Worm (Caenorhabditis elegans) whole organism, L4 larva: ENCODE measurements around the gene sre-34.

Experiments used
- F10B5.3 ChIP-seq: sonication (generic microtip); optimal IDR thresholded peaks from 2 replicates; lab custom pipeline; 2016; ENCODE audit warnings: mild to moderate bottlenecking, missing genetic modification characterization, missing compliant biosample characterization
- F26F4.8 ChIP-seq: fragments of 200-800 bp; sonication (Bioruptor generic); conservative IDR thresholded peaks from 2 replicates; pipeline ENCODE4 v1.3.6; 2022; ENCODE audit warnings: missing genetic modification characterization, missing compliant biosample characterization
- F44E2.7 ChIP-seq: fragments of 200-800 bp; sonication (Bioruptor generic); IDR thresholded peaks from 2 replicates; pipeline ENCODE4 v2.1.2; 2022; ENCODE audit warnings: missing genetic modification characterization, missing compliant biosample characterization
- T20F7.1 ChIP-seq: fragments of 200-800 bp; sonication (Bioruptor generic); optimal IDR thresholded peaks from 2 replicates; lab custom pipeline; 2018; ENCODE audit warnings: mild to moderate bottlenecking, missing genetic modification characterization, missing compliant biosample characterization
- T26A8.4 ChIP-seq: fragments of 200-800 bp; sonication (Bioruptor generic); IDR thresholded peaks from 2 replicates; pipeline ENCODE4 v1.3.6; 2022; ENCODE audit warnings: missing genetic modification characterization, missing compliant biosample characterization
- Y105C5A.15 ChIP-seq: fragments of 200-800 bp; sonication (Bioruptor generic); IDR thresholded peaks from 2 replicates; pipeline ENCODE4 v1.3.6; 2022; ENCODE audit warnings: missing genetic modification characterization, missing compliant biosample characterization
- ZK337.2 ChIP-seq: fragments of 200-800 bp; sonication (Bioruptor generic); IDR thresholded peaks from 2 replicates; pipeline ENCODE4 v1.3.6; 2022; ENCODE audit warnings: missing genetic modification reagents, missing genetic modification characterization, missing compliant biosample characterization
- ZK546.5 ChIP-seq, 2 experiments: sonication (generic microtip); optimal IDR thresholded peaks; 2 replicates each; lab custom pipeline; 2017; ENCODE audit warnings: missing biosample characterization in 2 of 2, missing genetic modification characterization in 2 of 2
- attf-4 ChIP-seq: sonication (generic microtip); optimal IDR thresholded peaks from 3 replicates; lab custom pipeline; 2017; ENCODE audit warnings: missing biosample characterization, missing genetic modification characterization
- ceh-82 ChIP-seq: sonication (generic microtip); optimal IDR thresholded peaks from 2 replicates; lab custom pipeline; 2017; ENCODE audit warnings: missing biosample characterization, missing genetic modification characterization
- cey-2 ChIP-seq: sonication (generic microtip); optimal IDR thresholded peaks from 3 replicates; lab custom pipeline; 2017; ENCODE audit warnings: missing genetic modification characterization, mild to moderate bottlenecking, missing compliant biosample characterization, antibody characterized with exemption, borderline replicate concordance; ENCODE audit not compliant: insufficient read depth
- daf-16 ChIP-seq, 3 experiments: sonication (generic microtip); optimal IDR thresholded peaks; 2 replicates each; lab custom pipeline; 2016 to 2017; ENCODE audit warnings: missing genetic modification characterization in 3 of 3, missing genetic modification reagents in 3 of 3, mild to moderate bottlenecking in 2 of 3, missing compliant biosample characterization in 2 of 3, missing biosample characterization in 1 of 3, moderate library complexity in 1 of 3
- dve-1 ChIP-seq: sonication (generic microtip); optimal IDR thresholded peaks from 2 replicates; lab custom pipeline; 2017; ENCODE audit warnings: antibody characterized with exemption, mild to moderate bottlenecking, missing genetic modification characterization, missing compliant biosample characterization; ENCODE audit not compliant: insufficient read depth
- egl-27 ChIP-seq: sonication (generic microtip); optimal IDR thresholded peaks from 3 replicates; lab custom pipeline; 2017; ENCODE audit warnings: missing biosample characterization, missing genetic modification reagents, missing genetic modification characterization
- fos-1 ChIP-seq: fragments of 150-350 bp; optimal IDR thresholded peaks from 2 replicates; lab custom pipeline; 2014; ENCODE audit warnings: missing biosample characterization, missing genetic modification characterization
- gei-8 ChIP-seq: fragments of 200-800 bp; sonication (Bioruptor generic); optimal IDR thresholded peaks from 2 replicates; lab custom pipeline; 2018; ENCODE audit warnings: mild to moderate bottlenecking, missing genetic modification characterization, missing compliant biosample characterization
- hif-1 ChIP-seq, 2 experiments: sonication (generic microtip); optimal IDR thresholded peaks; 2 replicates each; lab custom pipeline; 2016 to 2017; ENCODE audit warnings: missing compliant biosample characterization in 2 of 2, missing genetic modification characterization in 2 of 2, missing genetic modification reagents in 2 of 2, missing genotype in 2 of 2, mild to moderate bottlenecking in 1 of 2
- hlh-11 ChIP-seq: fragments of 200-800 bp; sonication (Bioruptor generic); optimal IDR thresholded peaks from 2 replicates; lab custom pipeline; 2018; ENCODE audit warnings: mild to moderate bottlenecking, missing genetic modification characterization, missing compliant biosample characterization
- hmg-1.1 ChIP-seq: fragments of 200-800 bp; sonication (Bioruptor generic); IDR thresholded peaks from 2 replicates; pipeline ENCODE4 v1.3.6; 2022; ENCODE audit warnings: missing genetic modification reagents, missing genetic modification characterization, missing compliant biosample characterization
- lim-7 ChIP-seq: fragments of 200-800 bp; sonication (Bioruptor generic); IDR thresholded peaks from 2 replicates; pipeline ENCODE4 v1.3.6; 2022; ENCODE audit warnings: missing genetic modification characterization, missing compliant biosample characterization
- lin-1 ChIP-seq: fragments of 200-800 bp; sonication (Bioruptor generic); IDR thresholded peaks from 2 replicates; pipeline ENCODE4 v1.3.6; 2022; ENCODE audit warnings: missing genetic modification reagents, missing genetic modification characterization, missing compliant biosample characterization
- lin-29 ChIP-seq: fragments of 200-800 bp; sonication (Bioruptor generic); IDR thresholded peaks from 2 replicates; pipeline ENCODE4 v1.3.6; 2022; ENCODE audit warnings: missing genetic modification reagents, missing genetic modification characterization, missing compliant biosample characterization
- lin-38 ChIP-seq: fragments of 200-800 bp; sonication (Bioruptor generic); IDR thresholded peaks from 2 replicates; pipeline ENCODE4 v1.3.6; 2022; ENCODE audit warnings: missing genetic modification reagents, missing genetic modification characterization, missing compliant biosample characterization
- lin-39 ChIP-seq: fragments of 150-350 bp; optimal IDR thresholded peaks from 2 replicates; lab custom pipeline; 2014; ENCODE audit warnings: missing biosample characterization, missing genetic modification reagents, missing genetic modification characterization
- lsy-2 ChIP-seq, 2 experiments: fragments of 150-350 bp in 1 of 2; sonication (generic microtip) in 1 of 2; optimal IDR thresholded peaks; 2 replicates each; lab custom pipeline; 2014 to 2017; ENCODE audit warnings: missing biosample characterization in 2 of 2, missing genetic modification characterization in 2 of 2
- madf-5 ChIP-seq, 2 experiments: fragments of 200-800 bp; sonication (Bioruptor generic); IDR thresholded peaks; 2 replicates each; pipeline ENCODE4 v1.3.6; 2022; ENCODE audit warnings: missing compliant biosample characterization in 2 of 2, missing genetic modification characterization in 2 of 2
- mxl-2 ChIP-seq: fragments of 200-800 bp; sonication (Bioruptor generic); conservative IDR thresholded peaks from 2 replicates; pipeline ENCODE4 v1.3.6; 2022; ENCODE audit warnings: missing genetic modification reagents, missing genetic modification characterization, missing compliant biosample characterization
- mxl-3 ChIP-seq: fragments of 200-800 bp; sonication (Bioruptor generic); optimal IDR thresholded peaks from 2 replicates; lab custom pipeline; 2018; ENCODE audit warnings: mild to moderate bottlenecking, missing genetic modification characterization, missing compliant biosample characterization
- nhr-11 ChIP-seq: fragments of 150-350 bp; optimal IDR thresholded peaks from 2 replicates; lab custom pipeline; 2014; ENCODE audit warnings: missing biosample characterization, missing genetic modification characterization
- nhr-42 ChIP-seq: fragments of 200-800 bp; sonication (Bioruptor generic); IDR thresholded peaks from 2 replicates; pipeline ENCODE4 v1.3.6; 2022; ENCODE audit warnings: missing genetic modification characterization, missing compliant biosample characterization
- nhr-6 ChIP-seq: fragments of 150-350 bp; optimal IDR thresholded peaks from 2 replicates; lab custom pipeline; 2014; ENCODE audit warnings: missing biosample characterization, missing genetic modification characterization
- nhr-77 ChIP-seq: fragments of 150-350 bp; optimal IDR thresholded peaks from 2 replicates; lab custom pipeline; 2014; ENCODE audit warnings: missing biosample characterization, missing genetic modification characterization
- php-3 ChIP-seq: fragments of 200-800 bp; sonication (Bioruptor generic); IDR thresholded peaks from 2 replicates; pipeline ENCODE4 v1.3.6; 2022; ENCODE audit warnings: missing genetic modification reagents, missing genetic modification characterization, missing compliant biosample characterization
- set-16 ChIP-seq: fragments of 200-800 bp; sonication (Bioruptor generic); IDR thresholded peaks from 2 replicates; pipeline ENCODE4 v1.3.6; 2022; ENCODE audit warnings: missing genetic modification reagents, missing genetic modification characterization, missing compliant biosample characterization
- skn-1 ChIP-seq: fragments of 150-350 bp; optimal IDR thresholded peaks from 2 replicates; lab custom pipeline; 2014; ENCODE audit warnings: missing biosample characterization, missing genetic modification characterization
- snpc-1.2 ChIP-seq: fragments of 200-800 bp; sonication (Bioruptor generic); IDR thresholded peaks from 2 replicates; pipeline ENCODE4 v1.3.6; 2022; ENCODE audit warnings: missing genetic modification reagents, missing genetic modification characterization, missing compliant biosample characterization
- unc-39 ChIP-seq: sonication (generic microtip); optimal IDR thresholded peaks from 2 replicates; lab custom pipeline; 2017; ENCODE audit warnings: missing biosample characterization, missing genetic modification characterization
- unc-62 ChIP-seq, 3 experiments: fragments of 150-350 bp in 1 of 3; sonication (generic microtip); optimal IDR thresholded peaks in 2 of 3; peaks in 1 of 3; 1 replicate in 1 of 3; 2 replicates in 2 of 3; lab custom pipeline; 2014 to 2017; ENCODE audit warnings: missing biosample characterization in 3 of 3, missing genetic modification characterization in 3 of 3, missing genetic modification reagents in 3 of 3, missing genotype in 1 of 3
- zfp-3 ChIP-seq: fragments of 200-800 bp; sonication (Bioruptor generic); conservative IDR thresholded peaks from 2 replicates; pipeline ENCODE4 v1.3.6; 2022; ENCODE audit warnings: missing genetic modification reagents, missing genetic modification characterization, missing compliant biosample characterization
- zip-11 ChIP-seq: fragments of 200-800 bp; sonication (Bioruptor generic); IDR thresholded peaks from 2 replicates; pipeline ENCODE4 v1.3.6; 2022; ENCODE audit warnings: missing genetic modification characterization, missing compliant biosample characterization

The sre-34 gene

DNA sequence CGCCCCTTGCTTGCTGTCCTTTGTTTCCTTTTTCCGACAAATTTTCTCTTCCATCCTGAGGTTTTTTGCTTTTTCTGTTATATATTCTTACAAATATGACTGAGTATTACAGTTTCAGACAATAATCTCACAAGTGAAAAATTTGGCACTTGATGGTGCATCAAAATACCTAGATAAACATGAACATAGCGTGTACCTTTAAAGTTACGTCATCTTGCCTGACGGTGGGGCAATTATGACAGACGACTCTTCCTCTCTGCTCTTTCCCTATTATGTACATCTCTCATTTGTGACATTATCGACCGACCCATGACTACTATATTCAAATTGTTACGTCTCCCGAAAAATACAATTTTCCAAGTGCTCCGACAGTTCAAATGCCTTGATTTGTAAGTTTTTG is 32.7 kb downstream of the sre-34 start, which contains the start of gene fbxb-102:
fbxb-102 (plus strand) TSS at position 301 of the 400 bp plus-strand sequence.
- TF ChIP-seq mxl-2 (GFP tag; lab: Robert Waterston, UW) (no peak), F44E2.7 (GFP tag; lab: Robert Waterston, UW) (no peak), T26A8.4 (GFP tag; lab: Robert Waterston, UW) (no peak), T20F7.1 (GFP tag; lab: Kevin White, UChicago) (no peak), daf-16 (GFP tag; optimal IDR thresholded peaks at IDR 0.05; lab: Kevin White, UChicago) (no peak), daf-16 (tag; optimal IDR thresholded peaks at IDR 0.05; lab: Kevin White, UChicago) (no peak), fos-1 (tag; lab: Kevin White, UChicago) (no peak), attf-4 (tag; lab: Kevin White, UChicago) (no peak), lin-38 (GFP tag; lab: Robert Waterston, UW) (no peak), lin-39 (no peak), F10B5.3 (tag; lab: Kevin White, UChicago) (no peak), egl-27 (tag; lab: Kevin White, UChicago) (no peak), madf-5 (GFP tag; IDR thresholded peaks at IDR 0.05; lab: Robert Waterston, UW) (no peak)

DNA sequence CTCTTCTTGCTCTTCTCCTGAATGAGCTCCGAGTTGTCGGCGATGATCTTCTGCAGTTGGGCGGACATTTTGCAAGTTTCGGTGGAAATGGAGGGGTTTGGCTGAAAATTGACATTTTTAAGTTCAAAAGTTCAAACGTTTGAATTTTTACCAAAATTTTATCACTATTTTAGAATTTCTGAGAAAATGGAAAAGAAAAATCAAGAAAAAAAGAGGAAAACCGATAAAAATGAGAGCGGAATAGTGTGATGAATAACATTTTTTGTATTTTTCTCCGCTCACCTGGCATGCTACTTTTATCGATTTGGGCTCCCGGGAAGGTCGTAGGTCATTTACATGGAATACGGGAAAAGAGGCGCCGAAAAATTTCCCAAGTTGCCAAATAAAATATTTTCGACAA is 35.1 kb downstream of the sre-34 start, which contains the start of gene F15A4.10:
F15A4.10 (minus strand) TSS at position 101 of the 400 bp plus-strand sequence.
- TF ChIP-seq set-16, result 0 out of 2 replicates have a peak, but pooled peaks have one; percentile 0
- TF ChIP-seq hif-1 (tag; optimal IDR thresholded peaks at IDR 0.05; lab: Kevin White, UChicago), result no peak

DNA sequence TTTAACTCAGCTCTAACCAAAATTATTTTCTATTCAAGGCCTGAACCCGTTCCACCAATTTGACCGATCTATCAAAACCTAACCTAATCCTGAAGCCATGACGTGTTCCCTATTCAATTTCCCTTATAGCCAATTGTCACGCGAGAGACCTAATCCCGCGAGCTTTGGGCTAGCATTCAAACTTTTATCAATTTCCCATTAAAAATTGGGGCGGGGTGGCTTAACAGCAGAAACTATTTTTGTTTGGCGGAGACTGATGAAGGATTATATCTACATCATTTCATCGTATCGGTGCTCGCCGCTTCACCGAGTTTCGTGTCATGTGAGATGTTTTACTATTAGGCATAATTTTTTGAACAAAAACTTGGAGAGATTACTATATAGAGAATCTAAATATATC is 38.9 kb downstream of the sre-34 start:
- TF ChIP-seq nhr-11 (tag; lab: Kevin White, UChicago), result no peak
- no peak for TF ChIP-seq gei-8 (GFP tag; lab: Kevin White, UChicago)
- no peak for TF ChIP-seq lsy-2 (tag; optimal IDR thresholded peaks at IDR 0.05; lab: Kevin White, UChicago)
- TF ChIP-seq hmg-1.1 (GFP tag; lab: Robert Waterston, UW), result no peak
- TF ChIP-seq hlh-11 (tag; lab: Kevin White, UChicago), result no peak
- no peak for TF ChIP-seq mxl-2 (GFP tag; lab: Robert Waterston, UW)
- TF ChIP-seq unc-62 (GFP tag; optimal IDR thresholded peaks at IDR 0.05 in 1 of 2; lab: Kevin White, UChicago), result no peak
- no peak for TF ChIP-seq unc-62 (tag; optimal IDR thresholded peaks at IDR 0.05; lab: Kevin White, UChicago)
- no peak for TF ChIP-seq ZK337.2 (GFP tag; lab: Robert Waterston, UW)
- no peak for TF ChIP-seq ceh-82
- no peak for TF ChIP-seq daf-16 (GFP tag; optimal IDR thresholded peaks at IDR 0.05; lab: Kevin White, UChicago)
- no peak for TF ChIP-seq daf-16 (tag; optimal IDR thresholded peaks at IDR 0.05; lab: Kevin White, UChicago)
- TF ChIP-seq lin-29 (GFP tag; lab: Robert Waterston, UW), result no peak
- TF ChIP-seq unc-39 (tag; lab: Kevin White, UChicago), result no peak
- no peak for TF ChIP-seq nhr-42 (GFP tag; lab: Robert Waterston, UW)
- TF ChIP-seq lin-1 (GFP tag; lab: Robert Waterston, UW), result no peak
- TF ChIP-seq zip-11 (GFP tag; lab: Robert Waterston, UW), result no peak
- TF ChIP-seq madf-5 (GFP tag; IDR thresholded peaks at IDR 0.05; lab: Robert Waterston, UW), result no peak
- TF ChIP-seq lin-38 (GFP tag; lab: Robert Waterston, UW), result no peak
- no peak for TF ChIP-seq nhr-6 (tag; lab: Kevin White, UChicago)
- TF ChIP-seq snpc-1.2 (GFP tag; lab: Robert Waterston, UW), result no peak
- no peak for TF ChIP-seq F26F4.8 (GFP tag; lab: Robert Waterston, UW)

DNA sequence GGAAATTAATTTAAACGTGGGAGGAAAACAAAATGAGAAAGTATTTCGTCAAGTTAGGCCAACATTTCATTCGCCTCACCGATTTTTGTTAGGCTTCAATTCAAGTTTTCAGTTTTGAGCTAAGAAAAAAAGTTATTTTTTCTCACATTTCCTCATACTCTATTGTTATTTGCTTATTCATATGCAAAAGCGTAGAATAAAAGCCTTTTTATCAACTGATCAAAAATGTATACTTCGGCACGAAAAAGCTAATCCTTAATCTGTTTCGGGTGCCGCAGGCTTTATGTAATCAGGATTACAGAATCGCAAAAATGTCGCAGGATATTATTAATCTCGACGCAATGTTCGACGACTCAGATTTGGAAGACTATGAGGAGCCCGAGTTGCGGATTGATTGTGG is 40.0 kb downstream of the sre-34 start, which contains the start of gene T21B4.15:
T21B4.15 (plus strand) TSS at position 301 of the 400 bp plus-strand sequence.
- TF ChIP-seq dve-1 (tag; lab: Kevin White, UChicago) (no peak), skn-1 (no peak), lsy-2 (tag; optimal IDR thresholded peaks at IDR 0.05; lab: Kevin White, UChicago) (no peak), ZK546.5 (tag; optimal IDR thresholded peaks at IDR 0.05; lab: Kevin White, UChicago) (no peak), gei-8 (GFP tag; lab: Kevin White, UChicago) (no peak), cey-2 (tag; lab: Kevin White, UChicago) (no peak), lim-7 (GFP tag; lab: Robert Waterston, UW) (no peak), zfp-3 (no peak), snpc-1.2 (GFP tag; lab: Robert Waterston, UW) (no peak), mxl-3 (no peak), nhr-77 (tag; lab: Kevin White, UChicago) (no peak), Y105C5A.15 (GFP tag; lab: Robert Waterston, UW) (no peak), php-3 (no peak)
